Fruit fly (Drosophila melanogaster) S2 (cell line): Measurements from ENCODE around the gene SWIP.

Experiments
- CG8478 ChIP-seq: fragments of >200 bp; optimal IDR thresholded peaks from 2 replicates; lab custom pipeline; 2018
- CTCF ChIP-seq, 2 experiments: fragments of >200 bp; optimal IDR thresholded peaks; 2 replicates each; lab custom pipeline; 2018

SWIP gene

dm6 chrX:16288492-16288964, 25.0 kb upstream of the SWIP start, which contains the start of the genes CG32576 and caz:
Gene CG32576, minus strand, starts transcription at chrX:16288533.
Gene caz, plus strand, starts transcription at chrX:16288810.
- TF ChIP-seq CG8478 (lab: Kevin White, UChicago) (no peak), CTCF (optimal IDR thresholded peaks at IDR 0.05; lab: Kevin White, UChicago) (no peak)

DNA sequence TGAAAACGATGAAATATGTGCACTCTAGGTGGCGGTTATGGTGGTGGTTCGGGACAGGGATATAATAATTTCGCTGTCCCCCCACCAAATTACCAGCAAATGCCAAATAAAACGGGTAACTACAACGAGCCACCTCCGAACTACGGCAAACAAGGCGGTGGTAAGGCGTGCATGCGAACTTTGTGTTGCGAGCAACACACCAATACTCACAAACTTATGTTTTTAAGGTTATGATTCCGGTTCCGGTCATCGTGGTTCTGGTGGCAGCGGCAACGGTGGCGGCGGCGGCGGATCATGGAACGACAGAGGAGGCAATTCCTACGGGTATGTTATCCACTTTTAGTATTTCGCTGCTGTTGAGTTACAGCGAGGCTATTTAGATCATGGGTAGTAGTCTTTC, 24.5 kb upstream of the SWIP start:
- TF ChIP-seq CTCF (optimal IDR thresholded peaks at IDR 0.05; lab: Kevin White, UChicago): no peak

- TF ChIP-seq CG8478 (lab: Kevin White, UChicago) (no peak), CTCF (optimal IDR thresholded peaks at IDR 0.05; lab: Kevin White, UChicago) (no peak)
Observed at dm6 chrX:16292646-16293045, 20.9 kb upstream of the SWIP start.

DNA sequence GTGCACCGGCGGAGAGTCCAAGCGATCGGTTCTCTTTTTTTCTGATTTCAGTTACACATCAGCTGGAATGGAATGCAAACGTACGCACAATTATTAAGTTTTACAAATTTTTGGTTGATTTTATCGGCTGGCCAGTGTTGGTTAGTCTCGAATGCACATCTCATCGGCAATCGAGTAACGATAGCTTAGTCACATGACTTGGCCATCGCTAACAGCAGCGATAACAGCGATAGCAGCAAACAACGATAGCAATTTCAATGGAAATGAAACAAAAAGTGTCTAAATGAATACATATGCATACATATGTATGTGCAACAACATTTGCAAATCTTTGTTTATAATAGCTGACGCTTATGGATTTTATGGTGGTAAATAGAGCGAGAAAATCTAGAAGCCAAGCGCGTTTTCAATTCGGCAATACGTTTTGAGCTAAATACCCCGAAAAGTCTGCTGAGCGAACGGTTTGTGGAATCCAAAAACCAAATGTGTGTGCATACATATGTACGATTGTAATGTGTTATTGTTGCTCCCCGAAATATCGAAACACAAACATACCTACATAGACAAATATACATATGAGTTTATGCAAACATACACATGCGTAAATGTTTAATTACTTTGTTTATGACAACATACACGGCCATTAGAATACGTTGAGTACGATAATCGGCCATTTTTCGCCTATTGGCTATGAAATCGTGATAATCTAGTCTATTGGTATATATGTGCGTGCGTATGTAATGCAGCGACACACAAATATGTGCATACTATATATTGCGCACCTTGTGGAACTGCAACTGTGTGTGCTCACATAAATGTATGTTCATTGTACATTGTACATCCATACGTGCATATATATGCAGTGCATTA, 16.9 kb upstream of the SWIP start, which contains the start of gene CG3632:
Gene CG3632, plus strand, starts transcription at position 249 of the 870 bp plus-strand sequence.
- TF ChIP-seq CG8478 (lab: Kevin White, UChicago): no peak
- no peak for TF ChIP-seq CTCF (optimal IDR thresholded peaks at IDR 0.05; lab: Kevin White, UChicago)

DNA sequence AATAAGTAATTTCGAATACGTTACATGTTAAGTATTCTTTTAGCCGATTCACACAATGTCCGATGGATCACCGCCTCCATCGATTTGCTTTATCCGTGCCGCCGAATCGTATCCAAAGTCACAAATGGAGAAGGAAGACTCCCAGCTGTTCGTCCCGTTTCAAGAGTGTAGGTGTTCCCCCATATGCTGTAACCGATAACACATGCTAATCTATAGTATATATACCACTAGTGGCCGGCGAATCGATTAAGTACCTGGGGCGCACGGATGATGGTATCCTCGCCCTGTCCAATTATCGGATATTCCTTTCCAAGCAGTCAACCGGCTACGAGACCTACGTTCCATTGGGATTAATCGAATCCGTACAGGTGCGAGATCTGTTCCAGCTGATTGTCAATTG, 15.9 kb upstream of the SWIP start, which contains the start of gene ERp44:
Gene ERp44, minus strand, starts transcription at position 101 of the 400 bp plus-strand sequence.
- no peak for TF ChIP-seq CTCF (optimal IDR thresholded peaks at IDR 0.05; lab: Kevin White, UChicago)
- no peak for TF ChIP-seq CG8478 (lab: Kevin White, UChicago)

dm6 chrX:16303636-16304035, 9.9 kb upstream of the SWIP start, which contains the start of gene CG3679:
Gene CG3679, plus strand, starts transcription at chrX:16303870.
- no peak for TF ChIP-seq CG8478 (lab: Kevin White, UChicago)
- TF ChIP-seq CTCF (optimal IDR thresholded peaks at IDR 0.05; lab: Kevin White, UChicago): no peak

DNA sequence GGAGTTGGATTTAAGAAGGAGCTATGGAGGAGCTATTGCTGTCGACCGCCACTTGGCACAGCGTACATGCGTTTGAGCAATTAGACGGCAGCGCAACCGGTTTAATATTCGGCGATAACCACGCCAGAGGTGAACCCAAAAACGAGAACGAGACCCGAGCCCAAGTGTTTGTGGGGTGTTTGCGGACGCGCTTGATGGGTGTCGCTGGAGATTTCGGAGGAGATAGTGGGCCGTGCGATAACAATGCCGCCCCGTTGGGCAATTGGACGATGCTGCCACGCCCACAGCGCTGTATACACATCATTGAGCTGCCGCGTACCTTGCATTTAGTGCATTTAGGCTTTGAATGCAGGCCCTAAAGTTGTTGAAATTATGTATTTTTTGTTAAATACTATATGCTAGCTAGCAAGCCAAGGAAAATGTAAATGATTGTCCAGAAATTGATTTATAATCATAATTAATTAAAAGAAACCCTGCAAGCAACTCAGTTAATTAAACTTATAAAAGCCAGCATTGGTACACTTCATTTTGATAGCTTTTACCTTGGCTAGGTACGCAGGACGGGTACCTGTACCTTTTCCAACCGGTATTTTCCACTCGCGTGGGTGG, 5.1 kb upstream of the SWIP start, which contains the start of gene Had1:
Gene Had1, minus strand, starts transcription at position 358 of the 609 bp plus-strand sequence.
- TF ChIP-seq CTCF (optimal IDR thresholded peaks at IDR 0.05; lab: Kevin White, UChicago): no peak

- TF ChIP-seq CTCF (optimal IDR thresholded peaks at IDR 0.05; lab: Kevin White, UChicago) (no peak), CG8478 (lab: Kevin White, UChicago) (no peak)
Observed at dm6 chrX:16308953-16309352, 4.6 kb upstream of the SWIP start.

- TF ChIP-seq CTCF (optimal IDR thresholded peaks at IDR 0.05; lab: Kevin White, UChicago): no peak
- no peak for TF ChIP-seq CG8478 (lab: Kevin White, UChicago)
Observed at dm6 chrX:16309764-16310163, 3.7 kb upstream of the SWIP start.

dm6 chrX:16318858-16319557, 5.5 kb downstream of the SWIP start:
- TF ChIP-seq CTCF (optimal IDR thresholded peaks at IDR 0.05; lab: Kevin White, UChicago) (no peak), CG8478 (lab: Kevin White, UChicago) (no peak)

DNA sequence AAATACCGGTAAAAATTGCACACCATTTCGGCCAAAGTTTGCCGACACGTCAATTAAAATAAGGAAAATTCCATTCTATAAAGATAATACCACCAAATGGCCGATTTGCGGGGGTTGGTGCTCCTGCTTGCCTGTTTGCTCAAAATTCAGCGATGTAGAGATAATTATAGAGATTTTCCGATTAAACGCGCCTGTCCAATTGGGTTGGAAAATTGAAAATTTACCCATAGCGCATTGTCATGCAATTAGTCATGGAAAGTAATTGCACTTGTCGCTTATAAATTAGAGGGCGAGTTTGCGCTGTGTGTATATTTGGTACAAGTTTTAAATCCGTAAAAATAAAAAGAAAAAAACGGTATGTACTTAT, 6.0 kb downstream of the SWIP start:
- TF ChIP-seq CG8478 (lab: Kevin White, UChicago) (no peak), CTCF (optimal IDR thresholded peaks at IDR 0.05; lab: Kevin White, UChicago) (no peak)

DNA sequence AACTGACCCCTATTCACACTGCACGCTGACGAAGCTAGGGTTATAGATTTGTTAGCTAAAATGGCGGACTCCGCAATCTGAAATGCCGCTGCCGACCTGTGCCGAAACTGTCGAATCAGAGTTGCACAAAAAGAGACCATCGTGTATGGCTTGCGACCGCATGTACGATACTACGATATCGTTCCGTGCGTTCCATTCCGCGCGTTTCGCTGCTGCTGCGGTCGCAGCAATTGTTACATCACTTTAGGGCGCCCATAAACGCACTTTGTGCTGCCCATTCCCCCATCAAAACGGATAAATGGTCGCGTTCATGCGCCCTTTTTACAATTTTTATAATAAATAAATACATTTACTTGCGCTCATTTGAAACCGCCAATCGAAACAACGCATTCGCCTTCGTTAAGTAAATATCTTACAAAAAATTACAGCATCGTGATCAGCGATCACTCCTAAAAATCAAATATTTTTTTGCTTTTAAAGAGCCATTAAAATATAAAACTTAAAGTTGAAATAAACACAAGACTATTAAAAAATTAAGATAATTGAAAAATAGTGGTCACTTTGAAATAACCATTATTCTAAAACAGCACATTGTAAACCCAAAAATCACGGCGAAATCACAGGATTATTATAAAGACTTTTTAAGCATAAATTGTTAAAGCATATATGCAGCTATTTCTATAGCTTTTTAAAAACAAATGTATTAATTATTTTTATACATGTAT, 6.8 kb downstream of the SWIP start, which contains the start of gene Cyp1:
Gene Cyp1, minus strand, starts transcription at position 174 of the 725 bp plus-strand sequence.
- TF ChIP-seq CTCF (optimal IDR thresholded peaks at IDR 0.05; lab: Kevin White, UChicago): no peak
- TF ChIP-seq CG8478 (lab: Kevin White, UChicago): no peak

dm6 chrX:16321037-16321436, 7.5 kb downstream of the SWIP start:
- TF ChIP-seq CTCF (optimal IDR thresholded peaks at IDR 0.05; lab: Kevin White, UChicago): no peak
- TF ChIP-seq CG8478 (lab: Kevin White, UChicago): no peak

- no peak for TF ChIP-seq CG8478 (lab: Kevin White, UChicago)
- TF ChIP-seq CTCF (optimal IDR thresholded peaks at IDR 0.05; lab: Kevin White, UChicago): no peak
Observed at dm6 chrX:16323063-16323462, 9.6 kb downstream of the SWIP start, which contains the start of the genes CG9917 and CG32579. Gene CG9917, minus strand, starts transcription at chrX:16323231. Gene CG32579, plus strand, starts transcription at chrX:16323286.
